Fruit fly (Drosophila melanogaster) whole organism, embryonic: Measurements from ENCODE around the gene arm.

Experiments used
- BtbVII ChIP-seq: fragments of 200-800 bp; sonication (Bioruptor generic); optimal IDR thresholded peaks from 3 replicates; lab custom pipeline; 2017; ENCODE audit warnings: missing biosample characterization, mild to moderate bottlenecking, missing genetic modification characterization
- C15 ChIP-seq: fragments of 200-800 bp; sonication (Bioruptor generic); IDR thresholded peaks from 3 replicates; pipeline ENCODE4 v1.3.6; 2022; ENCODE audit warnings: missing biosample characterization, missing genetic modification characterization
- CG10147 ChIP-seq: fragments of 200-800 bp; sonication (Bioruptor generic); optimal IDR thresholded peaks from 2 replicates; lab custom pipeline; 2019; ENCODE audit warnings: missing biosample characterization, mild to moderate bottlenecking, missing genetic modification characterization, moderate library complexity
- CG10654 ChIP-seq: fragments of 200-800 bp; sonication (Bioruptor generic); optimal IDR thresholded peaks from 2 replicates; lab custom pipeline; 2016; ENCODE audit warnings: missing biosample characterization, missing genetic modification characterization
- CG11247 ChIP-seq: fragments of 200-800 bp; sonication (Bioruptor generic); IDR thresholded peaks from 2 replicates; pipeline ENCODE4 v1.3.6; 2022; ENCODE audit warnings: missing biosample characterization, missing genetic modification characterization
- CG11560 ChIP-seq: fragments of 200-800 bp; sonication (Bioruptor generic); IDR thresholded peaks from 3 replicates; pipeline ENCODE4 v1.3.6; 2022; ENCODE audit warnings: missing biosample characterization, missing genetic modification characterization
- CG12104 ChIP-seq: fragments of 200-800 bp; sonication (Bioruptor generic); optimal IDR thresholded peaks from 3 replicates; lab custom pipeline; 2016; ENCODE audit warnings: missing biosample characterization, missing genetic modification characterization
- CG13775 ChIP-seq: fragments of 200-800 bp; sonication (Bioruptor generic); optimal IDR thresholded peaks from 3 replicates; lab custom pipeline; 2017; ENCODE audit warnings: missing biosample characterization, mild to moderate bottlenecking, missing genetic modification characterization
- CG13894 ChIP-seq: fragments of 200-800 bp; sonication (Bioruptor generic); optimal IDR thresholded peaks from 3 replicates; lab custom pipeline; 2018; ENCODE audit warnings: missing biosample characterization, mild to moderate bottlenecking, missing genetic modification characterization, moderate library complexity
- CG1603 ChIP-seq: fragments of 200-800 bp; sonication (Bioruptor generic); optimal IDR thresholded peaks from 2 replicates; lab custom pipeline; 2019; ENCODE audit warnings: missing biosample characterization, mild to moderate bottlenecking, missing genetic modification characterization, moderate library complexity
- CG2202 ChIP-seq: fragments of 200-800 bp; sonication (Bioruptor generic); optimal IDR thresholded peaks from 2 replicates; lab custom pipeline; 2018; ENCODE audit warnings: missing biosample characterization, mild to moderate bottlenecking, missing genetic modification characterization
- CG2712 ChIP-seq: fragments of 200-800 bp; optimal IDR thresholded peaks from 3 replicates; lab custom pipeline; 2019; ENCODE audit warnings: missing biosample characterization, mild to moderate bottlenecking, missing genetic modification characterization, moderate library complexity
- CG6813 ChIP-seq: fragments of 200-800 bp; sonication (Bioruptor generic); optimal IDR thresholded peaks from 2 replicates; lab custom pipeline; 2017; ENCODE audit warnings: missing biosample characterization, missing genetic modification characterization, mild to moderate bottlenecking, moderate library complexity, missing genetic modification reagents
- Deaf1 ChIP-seq: fragments of 200-800 bp; optimal IDR thresholded peaks from 3 replicates; lab custom pipeline; 2019; ENCODE audit warnings: missing biosample characterization, mild to moderate bottlenecking, missing genetic modification characterization, moderate library complexity
- Dip2 ChIP-seq: fragments of 200-800 bp; sonication (Bioruptor generic); IDR thresholded peaks from 2 replicates; pipeline ENCODE4 v1.3.6; 2022; ENCODE audit warnings: missing biosample characterization, missing genetic modification characterization
- E2f1 ChIP-seq: fragments of 200-800 bp; sonication (Bioruptor generic); IDR thresholded peaks from 2 replicates; pipeline ENCODE4 v1.3.6; 2022; ENCODE audit warnings: missing biosample characterization, missing genetic modification characterization
- Gsc ChIP-seq: fragments of 200-800 bp; sonication (Bioruptor generic); IDR thresholded peaks from 2 replicates; pipeline ENCODE4 v1.3.6; 2022; ENCODE audit warnings: missing biosample characterization, missing genetic modification characterization
- Hand ChIP-seq: fragments of 200-800 bp; sonication (Bioruptor generic); optimal IDR thresholded peaks from 2 replicates; lab custom pipeline; 2017; ENCODE audit warnings: mild to moderate bottlenecking, missing biosample characterization, missing genetic modification reagents, missing genetic modification characterization
- HmgZ ChIP-seq: fragments of 200-800 bp; sonication (Bioruptor generic); optimal IDR thresholded peaks from 2 replicates; lab custom pipeline; 2018; ENCODE audit warnings: missing biosample characterization, mild to moderate bottlenecking, missing genetic modification characterization
- Mes4 ChIP-seq: fragments of 200-800 bp; sonication (Bioruptor generic); optimal IDR thresholded peaks from 2 replicates; lab custom pipeline; 2016; ENCODE audit warnings: missing biosample characterization, missing genetic modification characterization
- Myb ChIP-seq: fragments of 200-800 bp; sonication (Bioruptor generic); optimal IDR thresholded peaks from 2 replicates; lab custom pipeline; 2016; ENCODE audit warnings: missing biosample characterization, missing genetic modification characterization
- YL-1 ChIP-seq: fragments of 200-800 bp; sonication (Bioruptor generic); optimal IDR thresholded peaks from 3 replicates; lab custom pipeline; 2017; ENCODE audit warnings: missing biosample characterization, mild to moderate bottlenecking, missing genetic modification characterization
- ac ChIP-seq: fragments of 200-800 bp; sonication (Bioruptor generic); optimal IDR thresholded peaks from 3 replicates; lab custom pipeline; 2017; ENCODE audit warnings: missing biosample characterization, mild to moderate bottlenecking, missing genetic modification characterization
- cg ChIP-seq: fragments of 200-800 bp; sonication (Bioruptor generic); optimal IDR thresholded peaks from 3 replicates; lab custom pipeline; 2019; ENCODE audit warnings: missing biosample characterization, mild to moderate bottlenecking, missing genetic modification characterization, moderate library complexity
- chinmo ChIP-seq: fragments of 200-800 bp; sonication (Bioruptor generic); IDR thresholded peaks from 4 replicates; pipeline ENCODE4 v1.3.6; 2022; ENCODE audit warnings: missing biosample characterization, missing genetic modification characterization; ENCODE audit not compliant: partially characterized antibody
- croc ChIP-seq: fragments of 200-800 bp; sonication (Bioruptor generic); conservative IDR thresholded peaks from 3 replicates; pipeline ENCODE4 v1.3.6; 2022; ENCODE audit warnings: missing biosample characterization, missing genetic modification characterization
- dan ChIP-seq: fragments of 200-800 bp; sonication (Bioruptor generic); IDR thresholded peaks from 2 replicates; pipeline ENCODE4 v1.3.6; 2022; ENCODE audit warnings: missing biosample characterization, missing genetic modification characterization
- dati ChIP-seq: fragments of 200-800 bp; sonication (Bioruptor generic); IDR thresholded peaks from 2 replicates; pipeline ENCODE4 v1.3.6; 2022; ENCODE audit warnings: missing biosample characterization, missing genetic modification characterization
- dimm ChIP-seq: fragments of 200-800 bp; sonication (Bioruptor generic); IDR thresholded peaks from 2 replicates; pipeline ENCODE4 v1.3.6; 2022; ENCODE audit warnings: missing biosample characterization, missing genetic modification characterization
- exex ChIP-seq: fragments of 200-800 bp; sonication (Bioruptor generic); optimal IDR thresholded peaks from 4 replicates; lab custom pipeline; 2018; ENCODE audit warnings: missing biosample characterization, mild to moderate bottlenecking, missing genetic modification characterization, moderate library complexity
- hb ChIP-seq: fragments of 200-800 bp; sonication (Bioruptor generic); IDR thresholded peaks from 3 replicates; pipeline ENCODE4 v1.3.6; 2022; ENCODE audit warnings: missing biosample characterization, missing genetic modification characterization; ENCODE audit not compliant: partially characterized antibody
- jing ChIP-seq: fragments of 200-800 bp; sonication (Bioruptor generic); optimal IDR thresholded peaks from 2 replicates; lab custom pipeline; 2018; ENCODE audit warnings: missing biosample characterization, mild to moderate bottlenecking, missing genetic modification characterization
- lilli ChIP-seq: fragments of 200-800 bp; sonication (Bioruptor generic); optimal IDR thresholded peaks from 3 replicates; lab custom pipeline; 2016; ENCODE audit warnings: missing biosample characterization, missing genetic modification characterization
- nom ChIP-seq: fragments of 200-800 bp; sonication (Bioruptor generic); optimal IDR thresholded peaks from 2 replicates; lab custom pipeline; 2017; ENCODE audit warnings: missing biosample characterization, missing genetic modification characterization, mild to moderate bottlenecking, moderate library complexity, missing genetic modification reagents
- pzg ChIP-seq: fragments of 200-800 bp; sonication (Bioruptor generic); optimal IDR thresholded peaks from 3 replicates; lab custom pipeline; 2018; ENCODE audit warnings: missing biosample characterization, mild to moderate bottlenecking, missing genetic modification characterization, moderate library complexity
- run ChIP-seq: fragments of 200-800 bp; sonication (Bioruptor generic); optimal IDR thresholded peaks from 3 replicates; lab custom pipeline; 2018; ENCODE audit warnings: missing biosample characterization, mild to moderate bottlenecking, missing genetic modification characterization
- sens-2 ChIP-seq: fragments of 200-800 bp; sonication (Bioruptor generic); IDR thresholded peaks from 2 replicates; pipeline ENCODE4 v1.3.6; 2022; ENCODE audit warnings: missing biosample characterization, missing genetic modification characterization
- sim ChIP-seq: fragments of 200-800 bp; sonication (Bioruptor generic); IDR thresholded peaks from 2 replicates; pipeline ENCODE4 v1.3.6; 2022; ENCODE audit warnings: missing biosample characterization, missing genetic modification characterization
- slbo ChIP-seq: fragments of 200-800 bp; sonication (Bioruptor generic); IDR thresholded peaks from 2 replicates; pipeline ENCODE4 v1.3.6; 2022; ENCODE audit warnings: missing biosample characterization, missing genetic modification characterization
- tgo ChIP-seq: fragments of 200-800 bp; sonication (Bioruptor generic); IDR thresholded peaks from 3 replicates; pipeline ENCODE4 v1.3.6; 2022; ENCODE audit warnings: missing biosample characterization, missing genetic modification characterization
- trem ChIP-seq: fragments of 200-800 bp; optimal IDR thresholded peaks from 3 replicates; lab custom pipeline; 2019; ENCODE audit warnings: missing biosample characterization, mild to moderate bottlenecking, missing genetic modification characterization, moderate library complexity
- z ChIP-seq: fragments of 200-800 bp; sonication (Bioruptor generic); IDR thresholded peaks from 3 replicates; pipeline ENCODE4 v1.3.6; 2022; ENCODE audit warnings: missing biosample characterization, missing genetic modification characterization

arm gene

dm6 chrX:1947900-1948374 lies 47.5 kb upstream of the arm start (continued):
- TF ChIP-seq CG10654 (GFP tag; lab: Kevin White, UChicago), result no peak
- TF ChIP-seq croc (GFP tag; lab: Robert Waterston, UW), result no peak
- TF ChIP-seq nom, result peak; percentile 82
- no peak for TF ChIP-seq Myb (GFP tag; lab: Kevin White, UChicago)
- no peak for TF ChIP-seq trem (tag; lab: Kevin White, UChicago)
- no peak for TF ChIP-seq dan
- TF ChIP-seq cg (GFP tag; lab: Kevin White, UChicago), result peak; percentile 80
- TF ChIP-seq CG13894 (tag; lab: Kevin White, UChicago), result no peak
- TF ChIP-seq ac, result no peak
- TF ChIP-seq pzg (GFP tag; lab: Kevin White, UChicago), result no peak
- TF ChIP-seq HmgZ, result no peak
- no peak for TF ChIP-seq tgo (GFP tag; lab: Robert Waterston, UW)
- TF ChIP-seq z (GFP tag; lab: Robert Waterston, UW), result 0 out of 3 replicates have a peak, but pooled peaks have one; percentile 34
- no peak for TF ChIP-seq C15 (GFP tag; lab: Robert Waterston, UW)
- no peak for TF ChIP-seq CG12104 (GFP tag; lab: Kevin White, UChicago)
- no peak for TF ChIP-seq E2f1 (GFP tag; lab: Robert Waterston, UW)
- no peak for TF ChIP-seq Hand (GFP tag; lab: Kevin White, UChicago)
- 0 out of 4 replicates have a peak, but pooled peaks have one; percentile 70 for TF ChIP-seq chinmo
- TF ChIP-seq CG2712 (tag; lab: Kevin White, UChicago), result no peak
- TF ChIP-seq slbo, result no peak
- no peak for TF ChIP-seq Gsc (GFP tag; lab: Robert Waterston, UW)
- no peak for TF ChIP-seq BtbVII
- TF ChIP-seq lilli (GFP tag; lab: Kevin White, UChicago), result no peak
- TF ChIP-seq Mes4, result no peak
- TF ChIP-seq CG1603, result no peak
- TF ChIP-seq Dip2 (GFP tag; lab: Robert Waterston, UW), result no peak
- TF ChIP-seq sim (GFP tag; lab: Robert Waterston, UW), result no peak
- TF ChIP-seq CG13775 (GFP tag; lab: Kevin White, UChicago), result no peak
- no peak for TF ChIP-seq run (tag; lab: Kevin White, UChicago)
- no peak for TF ChIP-seq CG6813 (GFP tag; lab: Kevin White, UChicago)
- no peak for TF ChIP-seq sens-2 (GFP tag; lab: Robert Waterston, UW)
- no peak for TF ChIP-seq hb (GFP tag; lab: Robert Waterston, UW)
- no peak for TF ChIP-seq CG10147 (GFP tag; lab: Kevin White, UChicago)
- no peak for TF ChIP-seq dimm (GFP tag; lab: Robert Waterston, UW)
- TF ChIP-seq Deaf1 (tag; lab: Kevin White, UChicago), result no peak
- no peak for TF ChIP-seq jing (GFP tag; lab: Kevin White, UChicago)
- TF ChIP-seq dati, result no peak
- TF ChIP-seq YL-1 (GFP tag; lab: Kevin White, UChicago), result no peak
- no peak for TF ChIP-seq exex (tag; lab: Kevin White, UChicago)
- no peak for TF ChIP-seq CG2202 (tag; lab: Kevin White, UChicago)
- no peak for TF ChIP-seq CG11247 (GFP tag; lab: Robert Waterston, UW)
- no peak for TF ChIP-seq CG11560 (tag; lab: Robert Waterston, UW)
